Worm (Caenorhabditis elegans): Measurements from ENCODE around the gene pap-3.
A peak's percentile ranks its signal among the peaks of the same experiment; 100 is the strongest.

The pap-3 gene

ce11 chrII:11782493-11782892 is 33.9 kb downstream of the pap-3 start, which contains the start of gene F43G6.16:
TSS of gene F43G6.16 (minus strand) at chrII:11782633.
- TF ChIP-seq blmp-1 (tag; optimal IDR thresholded peaks at IDR 0.05) (no peak), lsy-2 (tag; optimal IDR thresholded peaks at IDR 0.05) (peak; percentile 86)

DNA sequence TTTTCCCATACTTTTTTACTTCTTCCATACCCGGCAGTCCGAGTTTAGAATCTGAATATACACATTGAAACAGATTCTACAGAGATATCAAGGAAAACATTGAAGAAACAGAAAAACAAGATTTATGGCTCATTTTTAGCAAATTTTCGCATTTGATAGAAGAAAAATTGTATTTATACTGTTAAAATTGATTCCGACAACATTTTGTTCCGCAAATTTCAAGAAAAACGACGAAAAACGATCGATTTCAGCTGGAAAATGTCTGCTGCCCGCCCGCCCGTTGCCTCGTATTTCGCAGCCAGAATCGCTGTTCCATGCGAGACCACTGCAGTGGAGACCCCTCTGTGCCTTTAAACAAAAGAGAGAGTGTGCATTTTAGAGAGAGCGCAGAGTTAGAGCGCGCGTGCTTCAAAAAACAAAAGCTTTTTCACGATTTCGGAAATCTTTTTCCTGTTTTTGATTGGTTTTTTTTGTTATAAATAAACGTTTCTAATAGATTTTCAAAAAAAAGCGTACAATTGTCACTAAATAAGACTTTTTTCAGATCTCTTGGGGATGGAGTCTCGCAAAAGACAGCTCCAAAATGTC is 38.4 kb downstream of the pap-3 start, which contains the start of the genes patr-1 and dna-2:
Gene patr-1 (minus strand): TSS at position 51 of the 588 bp plus-strand sequence.
Gene dna-2 (plus strand): TSS at position 538 of the 588 bp plus-strand sequence.
- TF ChIP-seq pha-4 (tag; optimal IDR thresholded peaks at IDR 0.05) (peak; percentile 11), zip-8 (tag; optimal IDR thresholded peaks at IDR 0.05) (no peak), sem-2 (GFP tag; optimal IDR thresholded peaks at IDR 0.05) (no peak), mep-1 (tag; optimal IDR thresholded peaks at IDR 0.05) (peak; percentile 77), mab-5 (tag; optimal IDR thresholded peaks at IDR 0.05) (no peak), nhr-237 (tag; optimal IDR thresholded peaks at IDR 0.05) (peak; percentile 62), ceh-39 (tag; optimal IDR thresholded peaks at IDR 0.05) (peak; percentile 36), unc-39 (tag; optimal IDR thresholded peaks at IDR 0.05) (no peak), M03D4.4 (tag; optimal IDR thresholded peaks at IDR 0.05) (no peak), lsy-2 (tag; optimal IDR thresholded peaks at IDR 0.05) (peak; percentile 77), ham-2 (GFP tag; optimal IDR thresholded peaks at IDR 0.05) (no peak)

DNA sequence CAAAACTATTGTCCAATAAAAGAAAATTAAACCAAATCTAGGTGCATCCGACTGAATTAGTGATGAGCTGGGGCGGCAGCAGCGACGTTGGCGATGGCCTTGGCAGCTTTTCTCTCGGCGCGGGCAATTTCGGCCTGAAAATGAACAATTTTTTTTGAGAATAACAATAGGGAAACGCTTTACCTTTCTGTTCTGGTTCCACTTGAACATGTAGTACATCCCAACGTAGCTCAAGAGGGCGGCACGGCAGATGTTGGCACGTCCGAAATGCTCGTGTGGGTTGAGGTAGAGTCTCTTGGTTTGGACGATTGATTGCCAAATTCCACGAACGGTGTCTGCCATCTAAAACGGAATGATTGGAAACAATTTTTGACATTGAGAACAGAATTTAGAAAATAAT is 42.2 kb downstream of the pap-3 start, which contains the start of gene F44E5.1:
Gene F44E5.1 (minus strand): TSS at position 342 of the 400 bp plus-strand sequence.
- TF ChIP-seq sem-2 (GFP tag; optimal IDR thresholded peaks at IDR 0.05), result no peak
- no peak for TF ChIP-seq ztf-11 (tag; optimal IDR thresholded peaks at IDR 0.05)
- TF ChIP-seq nhr-28 (tag; optimal IDR thresholded peaks at IDR 0.05), result no peak
- TF ChIP-seq sptf-1 (tag; optimal IDR thresholded peaks at IDR 0.05), result no peak
- no peak for TF ChIP-seq nhr-76 (tag; optimal IDR thresholded peaks at IDR 0.05)
- no peak for TF ChIP-seq mab-5 (tag; optimal IDR thresholded peaks at IDR 0.05)
- no peak for TF ChIP-seq pha-4 (tag; optimal IDR thresholded peaks at IDR 0.05)
- no peak for TF ChIP-seq nhr-2 (tag; optimal IDR thresholded peaks at IDR 0.05)
- TF ChIP-seq ham-2 (GFP tag; optimal IDR thresholded peaks at IDR 0.05), result no peak
- no peak for TF ChIP-seq cnd-1 (tag; optimal IDR thresholded peaks at IDR 0.05)
- no peak for TF ChIP-seq mep-1 (tag; optimal IDR thresholded peaks at IDR 0.05)
- no peak for TF ChIP-seq elt-1 (tag; optimal IDR thresholded peaks at IDR 0.05; ENCODE audit: borderline replicate concordance, insufficient read depth)
- no peak for TF ChIP-seq snpc-4 (tag; optimal IDR thresholded peaks at IDR 0.05)
- no peak for TF ChIP-seq nhr-237 (tag; optimal IDR thresholded peaks at IDR 0.05)
- no peak for TF ChIP-seq hlh-1 (tag; optimal IDR thresholded peaks at IDR 0.05)
- no peak for TF ChIP-seq unc-62 (GFP tag; optimal IDR thresholded peaks at IDR 0.05)

ce11 chrII:11772364-11772763 is 44.0 kb downstream of the pap-3 start, which contains the start of gene F44E5.15:
TSS of gene F44E5.15 (plus strand) at chrII:11772664.
- TF ChIP-seq ceh-39 (tag; optimal IDR thresholded peaks at IDR 0.05), result no peak

- TF ChIP-seq ceh-83 (GFP tag; optimal IDR thresholded peaks at IDR 0.05) (no peak), nhr-12 (tag; optimal IDR thresholded peaks at IDR 0.05) (no peak), lsy-2 (tag; optimal IDR thresholded peaks at IDR 0.05) (no peak), nhr-28 (tag; optimal IDR thresholded peaks at IDR 0.05) (no peak), drap-1 (GFP tag; optimal IDR thresholded peaks at IDR 0.05) (no peak), snpc-4 (tag; optimal IDR thresholded peaks at IDR 0.05) (no peak), unc-62 (GFP tag; optimal IDR thresholded peaks at IDR 0.05) (no peak), ham-2 (GFP tag; optimal IDR thresholded peaks at IDR 0.05) (no peak)
Observed at ce11 chrII:11766472-11766871, 49.9 kb downstream of the pap-3 start, which contains the start of gene F44E5.2. TSS of gene F44E5.2 (plus strand) at chrII:11766772.

ce11 chrII:11765506-11766152 is 50.7 kb downstream of the pap-3 start:
- TF ChIP-seq unc-120 (tag; optimal IDR thresholded peaks at IDR 0.05; ENCODE audit: poor library complexity, severe bottlenecking) (no peak), sem-2 (GFP tag; optimal IDR thresholded peaks at IDR 0.05) (no peak), lsy-2 (tag; optimal IDR thresholded peaks at IDR 0.05) (no peak), nhr-76 (tag; optimal IDR thresholded peaks at IDR 0.05) (no peak), mab-5 (tag; optimal IDR thresholded peaks at IDR 0.05) (no peak), elt-3 (tag; optimal IDR thresholded peaks at IDR 0.05) (no peak), nhr-2 (tag; optimal IDR thresholded peaks at IDR 0.05) (no peak), lin-32 (GFP tag; optimal IDR thresholded peaks at IDR 0.05) (no peak), ham-2 (GFP tag; optimal IDR thresholded peaks at IDR 0.05) (no peak), mep-1 (tag; optimal IDR thresholded peaks at IDR 0.05) (no peak), bed-3 (GFP tag; optimal IDR thresholded peaks at IDR 0.05) (no peak), elt-1 (tag; optimal IDR thresholded peaks at IDR 0.05; ENCODE audit: borderline replicate concordance, insufficient read depth) (no peak), flh-1 (GFP tag; optimal IDR thresholded peaks at IDR 0.05) (no peak), snpc-4 (tag; optimal IDR thresholded peaks at IDR 0.05) (no peak), tbx-8 (GFP tag; optimal IDR thresholded peaks at IDR 0.05) (no peak), ztf-11 (tag; optimal IDR thresholded peaks at IDR 0.05) (no peak), lin-13 (tag; optimal IDR thresholded peaks at IDR 0.05) (no peak), nhr-28 (tag; optimal IDR thresholded peaks at IDR 0.05) (no peak), nhr-12 (tag; optimal IDR thresholded peaks at IDR 0.05) (no peak)
